Fruit fly (Drosophila melanogaster) whole organism, embryonic: ENCODE measurements around the gene CG11378.
A peak's percentile ranks its signal among the peaks of the same experiment; 100 is the strongest.

Source experiments
- Adf1 ChIP-seq: fragments of 200-800 bp; sonication (Bioruptor generic); IDR thresholded peaks from 2 replicates; pipeline ENCODE4 v1.3.6; 2022; ENCODE audit warnings: missing biosample characterization, missing genetic modification characterization
- B-H2 ChIP-seq: fragments of 200-800 bp; sonication (Bioruptor generic); optimal IDR thresholded peaks from 2 replicates; lab custom pipeline; 2018; ENCODE audit warnings: missing biosample characterization, mild to moderate bottlenecking, missing genetic modification characterization
- C15 ChIP-seq: fragments of 200-800 bp; sonication (Bioruptor generic); IDR thresholded peaks from 3 replicates; pipeline ENCODE4 v1.3.6; 2022; ENCODE audit warnings: missing biosample characterization, missing genetic modification characterization
- CG1024 ChIP-seq: fragments of 200-800 bp; sonication (Bioruptor generic); IDR thresholded peaks from 2 replicates; pipeline ENCODE4 v1.3.6; 2022; ENCODE audit warnings: missing biosample characterization, missing genetic modification characterization
- CG10366 ChIP-seq: fragments of 200-800 bp; sonication (Bioruptor generic); IDR thresholded peaks from 2 replicates; pipeline ENCODE4 v1.3.6; 2022; ENCODE audit warnings: missing biosample characterization, missing genetic modification characterization
- CG11085 ChIP-seq: fragments of 200-800 bp; sonication (Bioruptor generic); IDR thresholded peaks from 2 replicates; pipeline ENCODE4 v1.3.6; 2022; ENCODE audit warnings: missing biosample characterization, missing genetic modification characterization
- CG11398 ChIP-seq: fragments of 200-800 bp; sonication (Bioruptor generic); optimal IDR thresholded peaks from 2 replicates; lab custom pipeline; 2016; ENCODE audit warnings: missing biosample characterization, missing genetic modification characterization
- CG12219 ChIP-seq: fragments of 200-800 bp; sonication (Bioruptor generic); optimal IDR thresholded peaks from 3 replicates; lab custom pipeline; 2018; ENCODE audit warnings: missing biosample characterization, mild to moderate bottlenecking, missing genetic modification characterization
- CG12391 ChIP-seq: fragments of 200-800 bp; sonication (Bioruptor generic); optimal IDR thresholded peaks from 3 replicates; lab custom pipeline; 2018; ENCODE audit warnings: missing biosample characterization, mild to moderate bottlenecking, missing genetic modification characterization, moderate library complexity
- CG1529 ChIP-seq: fragments of 200-800 bp; sonication (Bioruptor generic); optimal IDR thresholded peaks from 3 replicates; lab custom pipeline; 2018; ENCODE audit warnings: missing biosample characterization, missing genetic modification characterization
- CG15479 ChIP-seq: fragments of 200-800 bp; sonication (Bioruptor generic); optimal IDR thresholded peaks from 3 replicates; lab custom pipeline; 2019; ENCODE audit warnings: missing biosample characterization, mild to moderate bottlenecking, missing genetic modification characterization, moderate library complexity
- CG1603 ChIP-seq: fragments of 200-800 bp; sonication (Bioruptor generic); optimal IDR thresholded peaks from 2 replicates; lab custom pipeline; 2019; ENCODE audit warnings: missing biosample characterization, mild to moderate bottlenecking, missing genetic modification characterization, moderate library complexity
- CG2120 ChIP-seq: fragments of 200-800 bp; sonication (Bioruptor generic); optimal IDR thresholded peaks from 3 replicates; lab custom pipeline; 2016; ENCODE audit warnings: missing biosample characterization, missing genetic modification characterization
- CG2199 ChIP-seq: fragments of 200-800 bp; sonication (Bioruptor generic); IDR thresholded peaks from 3 replicates; pipeline ENCODE4 v1.3.6; 2022; ENCODE audit warnings: missing biosample characterization, missing genetic modification characterization
- CG4404 ChIP-seq: fragments of 200-800 bp; sonication (Bioruptor generic); IDR thresholded peaks from 2 replicates; pipeline ENCODE4 v1.3.6; 2022; ENCODE audit warnings: missing biosample characterization, missing genetic modification characterization
- CG8359 ChIP-seq: fragments of 200-800 bp; sonication (Bioruptor generic); optimal IDR thresholded peaks from 2 replicates; lab custom pipeline; 2017; ENCODE audit warnings: missing biosample characterization, mild to moderate bottlenecking, missing genetic modification characterization, borderline replicate concordance
- D ChIP-seq, 2 experiments: fragments of 200-800 bp in 1 of 2; fragments of >200 bp in 1 of 2; sonication (Bioruptor generic) in 1 of 2; optimal IDR thresholded peaks; 2 replicates in 1 of 2; 3 replicates in 1 of 2; lab custom pipeline; 2017; ENCODE audit warnings: mild to moderate bottlenecking in 1 of 2, missing biosample characterization in 1 of 2, missing genetic modification characterization in 1 of 2, missing genetic modification reagents in 1 of 2
- Dip3 ChIP-seq: fragments of 200-800 bp; sonication (Bioruptor generic); optimal IDR thresholded peaks from 3 replicates; lab custom pipeline; 2016; ENCODE audit warnings: missing biosample characterization, missing genetic modification characterization
- ERR ChIP-seq: fragments of 200-800 bp; sonication (Bioruptor generic); optimal IDR thresholded peaks from 2 replicates; lab custom pipeline; 2016; ENCODE audit warnings: missing biosample characterization, missing genetic modification characterization
- Ets65A ChIP-seq: fragments of 200-800 bp; sonication (Bioruptor generic); peaks from one replicate; lab custom pipeline; 2016; ENCODE audit warnings: missing biosample characterization, missing genetic modification characterization
- Fer3 ChIP-seq: fragments of 200-800 bp; sonication (Bioruptor generic); optimal IDR thresholded peaks from 2 replicates; lab custom pipeline; 2018; ENCODE audit warnings: missing biosample characterization, mild to moderate bottlenecking, missing genetic modification characterization, moderate library complexity
- HHEX ChIP-seq: fragments of 200-800 bp; sonication (Bioruptor generic); optimal IDR thresholded peaks from 3 replicates; lab custom pipeline; 2017; ENCODE audit warnings: missing biosample characterization, mild to moderate bottlenecking, missing genetic modification characterization, missing genetic modification reagents
- HLH54F ChIP-seq: fragments of 200-800 bp; sonication (Bioruptor generic); optimal IDR thresholded peaks from 3 replicates; lab custom pipeline; 2016; ENCODE audit warnings: missing biosample characterization, missing genetic modification characterization
- Hr78 ChIP-seq, 2 experiments: fragments of 200-800 bp in 1 of 2; fragments of >200 bp in 1 of 2; sonication (Bioruptor generic) in 1 of 2; optimal IDR thresholded peaks; 2 replicates each; lab custom pipeline; 2017 to 2019; ENCODE audit warnings: missing biosample characterization in 2 of 2, missing genetic modification characterization in 2 of 2, mild to moderate bottlenecking in 1 of 2, moderate library complexity in 1 of 2
- Med ChIP-seq: fragments of 200-800 bp; sonication (Bioruptor generic); peaks from one replicate; lab custom pipeline; 2016; ENCODE audit warnings: missing biosample characterization, missing genetic modification characterization, mild to moderate bottlenecking, inconsistent platforms, moderate library complexity
- Oli ChIP-seq: fragments of 200-800 bp; sonication (Bioruptor generic); optimal IDR thresholded peaks from 2 replicates; lab custom pipeline; 2018; ENCODE audit warnings: missing biosample characterization, mild to moderate bottlenecking, missing genetic modification characterization, moderate library complexity
- Poxn ChIP-seq: fragments of 200-800 bp; sonication (Bioruptor generic); IDR thresholded peaks from 2 replicates; pipeline ENCODE4 v1.3.6; 2022; ENCODE audit warnings: missing biosample characterization, missing genetic modification characterization
- Sry-β ChIP-seq: fragments of 200-800 bp; sonication (Bioruptor generic); optimal IDR thresholded peaks from 2 replicates; lab custom pipeline; 2018; ENCODE audit warnings: missing biosample characterization, mild to moderate bottlenecking, missing genetic modification characterization, moderate library complexity
- ase ChIP-seq: fragments of 200-800 bp; sonication (Bioruptor generic); IDR thresholded peaks from 3 replicates; pipeline ENCODE4 v1.3.6; 2022; ENCODE audit warnings: missing biosample characterization, missing genetic modification characterization
- bbx ChIP-seq: fragments of 200-800 bp; sonication (Bioruptor generic); IDR thresholded peaks from 2 replicates; pipeline ENCODE4 v1.3.6; 2022; ENCODE audit warnings: missing biosample characterization, missing genetic modification characterization; ENCODE audit not compliant: partially characterized antibody
- cas ChIP-seq: fragments of 200-800 bp; sonication (Bioruptor generic); IDR thresholded peaks from 2 replicates; pipeline ENCODE4 v1.3.6; 2022; ENCODE audit warnings: missing biosample characterization, missing genetic modification characterization
- dimm ChIP-seq: fragments of 200-800 bp; sonication (Bioruptor generic); IDR thresholded peaks from 2 replicates; pipeline ENCODE4 v1.3.6; 2022; ENCODE audit warnings: missing biosample characterization, missing genetic modification characterization
- exex ChIP-seq: fragments of 200-800 bp; sonication (Bioruptor generic); optimal IDR thresholded peaks from 4 replicates; lab custom pipeline; 2018; ENCODE audit warnings: missing biosample characterization, mild to moderate bottlenecking, missing genetic modification characterization, moderate library complexity
- gce ChIP-seq: fragments of 200-800 bp; sonication (Bioruptor generic); IDR thresholded peaks from 3 replicates; pipeline ENCODE4 v1.3.6; 2022; ENCODE audit warnings: missing biosample characterization, missing genetic modification characterization
- gsb ChIP-seq: fragments of 200-800 bp; sonication (Bioruptor generic); IDR thresholded peaks from 2 replicates; pipeline ENCODE4 v1.3.6; 2022; ENCODE audit warnings: missing biosample characterization, missing genetic modification characterization
- kah ChIP-seq: fragments of 200-800 bp; sonication (Bioruptor generic); optimal IDR thresholded peaks from 2 replicates; lab custom pipeline; 2018; ENCODE audit warnings: missing biosample characterization, mild to moderate bottlenecking, missing genetic modification characterization
- kni ChIP-seq: fragments of 200-800 bp; sonication (Bioruptor generic); optimal IDR thresholded peaks from 3 replicates; lab custom pipeline; 2017; ENCODE audit warnings: mild to moderate bottlenecking, missing biosample characterization, missing genetic modification reagents, missing genetic modification characterization
- mld ChIP-seq: fragments of 200-800 bp; sonication (Bioruptor generic); IDR thresholded peaks from 3 replicates; pipeline ENCODE4 v1.3.6; 2022; ENCODE audit warnings: missing biosample characterization, missing genetic modification characterization; ENCODE audit not compliant: partially characterized antibody
- oc ChIP-seq: fragments of 200-800 bp; sonication (Bioruptor generic); optimal IDR thresholded peaks from 2 replicates; lab custom pipeline; 2018; ENCODE audit warnings: missing biosample characterization, mild to moderate bottlenecking, missing genetic modification characterization, moderate library complexity
- odd ChIP-seq: fragments of 200-800 bp; sonication (Bioruptor generic); optimal IDR thresholded peaks from 2 replicates; lab custom pipeline; 2017; ENCODE audit warnings: missing biosample characterization, mild to moderate bottlenecking, missing genetic modification characterization
- schlank ChIP-seq: fragments of 200-800 bp; sonication (Bioruptor generic); optimal IDR thresholded peaks from 2 replicates; lab custom pipeline; 2018; ENCODE audit warnings: missing biosample characterization, mild to moderate bottlenecking, missing genetic modification characterization
- sd ChIP-seq: fragments of 200-800 bp; sonication (Bioruptor generic); optimal IDR thresholded peaks from 3 replicates; lab custom pipeline; 2018; ENCODE audit warnings: missing biosample characterization, mild to moderate bottlenecking, missing genetic modification characterization, moderate library complexity
- sens-2 ChIP-seq: fragments of 200-800 bp; sonication (Bioruptor generic); IDR thresholded peaks from 2 replicates; pipeline ENCODE4 v1.3.6; 2022; ENCODE audit warnings: missing biosample characterization, missing genetic modification characterization
- sisA ChIP-seq: fragments of 200-800 bp; sonication (Bioruptor generic); IDR thresholded peaks from 2 replicates; pipeline ENCODE4 v1.3.6; 2022; ENCODE audit warnings: missing biosample characterization, missing genetic modification characterization
- sug ChIP-seq: fragments of 200-800 bp; optimal IDR thresholded peaks from 2 replicates; lab custom pipeline; 2019; ENCODE audit warnings: missing biosample characterization, mild to moderate bottlenecking, missing genetic modification characterization, moderate library complexity
- tio ChIP-seq: fragments of 200-800 bp; sonication (Bioruptor generic); optimal IDR thresholded peaks from 2 replicates; lab custom pipeline; 2017; ENCODE audit warnings: missing biosample characterization, missing genetic modification characterization, inconsistent platforms
- toy ChIP-seq: fragments of 200-800 bp; sonication (Bioruptor generic); IDR thresholded peaks from 2 replicates; pipeline ENCODE4 v1.3.6; 2022; ENCODE audit warnings: missing biosample characterization, missing genetic modification characterization
- trh ChIP-seq: fragments of 200-800 bp; sonication (Bioruptor generic); optimal IDR thresholded peaks from 2 replicates; lab custom pipeline; 2016; ENCODE audit warnings: missing biosample characterization, missing genetic modification characterization
- wek ChIP-seq: fragments of 200-800 bp; sonication (Bioruptor generic); optimal IDR thresholded peaks from 3 replicates; lab custom pipeline; 2018; ENCODE audit warnings: missing biosample characterization, mild to moderate bottlenecking, missing genetic modification characterization, moderate library complexity

Gene CG11378

DNA sequence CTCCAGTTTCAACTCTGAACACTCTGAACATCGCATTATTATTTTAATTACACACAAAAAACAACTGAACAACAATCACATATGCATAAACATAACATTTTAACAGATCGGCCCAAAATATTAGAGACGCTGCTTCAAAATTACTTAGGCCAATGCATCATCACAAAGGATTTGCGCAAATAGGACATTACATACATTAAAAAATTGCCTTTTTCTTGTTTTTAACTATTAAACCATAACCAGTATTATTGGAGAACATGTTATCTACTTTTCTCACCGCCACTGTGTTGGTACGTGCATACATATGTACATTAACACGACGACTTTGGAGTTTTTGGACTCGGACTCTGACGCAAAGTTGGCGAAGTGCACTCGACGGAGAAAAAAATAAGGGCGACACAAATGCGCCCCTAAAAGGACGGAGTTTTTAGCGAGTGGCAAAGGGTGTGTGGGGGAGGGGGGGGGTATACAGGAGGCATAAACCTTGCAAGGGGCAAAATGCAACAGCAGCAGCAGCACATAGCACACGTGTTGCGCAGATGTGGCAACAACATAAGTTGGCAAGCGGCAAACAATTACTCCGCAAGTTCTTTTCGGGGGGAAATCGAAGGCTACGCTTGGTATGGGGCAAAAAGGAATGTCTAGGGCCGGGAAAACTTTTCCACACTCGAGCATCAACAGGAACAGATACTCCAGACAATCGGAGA lies 40.9 kb upstream of the CG11378 start (continued):
- no peak for TF ChIP-seq sd (tag; lab: Kevin White, UChicago)
- peak; percentile 20 for TF ChIP-seq CG2120
- peak; percentile 21 for TF ChIP-seq HLH54F
- TF ChIP-seq D (optimal IDR thresholded peaks at IDR 0.05; lab: Kevin White, UChicago), result no peak
- peak; percentile 55 for TF ChIP-seq D (GFP tag; optimal IDR thresholded peaks at IDR 0.05; lab: Kevin White, UChicago)
- no peak for TF ChIP-seq Adf1 (GFP tag; lab: Robert Waterston, UW)
- TF ChIP-seq dimm (GFP tag; lab: Robert Waterston, UW), result no peak
- no peak for TF ChIP-seq gsb (GFP tag; lab: Robert Waterston, UW)
- TF ChIP-seq HHEX (GFP tag; lab: Kevin White, UChicago), result peak; percentile 56
- TF ChIP-seq C15 (GFP tag; lab: Robert Waterston, UW), result no peak
- peak; percentile 68 for TF ChIP-seq CG10366 (GFP tag; lab: Robert Waterston, UW)
- peak; percentile 24 for TF ChIP-seq odd (GFP tag; lab: Kevin White, UChicago)
- no peak for TF ChIP-seq kni (GFP tag; lab: Kevin White, UChicago)
- no peak for TF ChIP-seq Ets65A (GFP tag; lab: Kevin White, UChicago)
- TF ChIP-seq Med (GFP tag; lab: Kevin White, UChicago), result peak; percentile 80
- TF ChIP-seq ERR, result no peak
- no peak for TF ChIP-seq mld (GFP tag; lab: Robert Waterston, UW)
- no peak for TF ChIP-seq wek (GFP tag; lab: Kevin White, UChicago)
- no peak for TF ChIP-seq Sry-β
- TF ChIP-seq CG1024 (GFP tag; lab: Robert Waterston, UW), result peak; percentile 43
- TF ChIP-seq CG12219 (GFP tag; lab: Kevin White, UChicago), result peak; percentile 54
- no peak for TF ChIP-seq toy (GFP tag; lab: Robert Waterston, UW)
- peak; percentile 68 for TF ChIP-seq CG12391 (tag; lab: Kevin White, UChicago)
- TF ChIP-seq Poxn (GFP tag; lab: Robert Waterston, UW), result no peak
- TF ChIP-seq sisA, result peak; percentile 63
- peak; percentile 61 for TF ChIP-seq tio (GFP tag; lab: Kevin White, UChicago)
- TF ChIP-seq sug, result no peak
- no peak for TF ChIP-seq exex (tag; lab: Kevin White, UChicago)
- no peak for TF ChIP-seq CG4404 (GFP tag; lab: Robert Waterston, UW)
- TF ChIP-seq CG15479 (GFP tag; lab: Kevin White, UChicago), result peak; percentile 3
- TF ChIP-seq CG11085, result no peak
- TF ChIP-seq CG8359 (GFP tag; lab: Kevin White, UChicago), result peak; percentile 17
- peak; percentile 85 for TF ChIP-seq CG1603 (tag; lab: Kevin White, UChicago)
- TF ChIP-seq cas (GFP tag; lab: Robert Waterston, UW), result no peak
- TF ChIP-seq Fer3 (tag; lab: Kevin White, UChicago), result peak; percentile 16
- TF ChIP-seq Hr78 (GFP tag; optimal IDR thresholded peaks at IDR 0.05; lab: Kevin White, UChicago), result no peak
- TF ChIP-seq gce (GFP tag; lab: Robert Waterston, UW), result no peak
- TF ChIP-seq kah, result no peak
- TF ChIP-seq Oli, result peak; percentile 83
- peak; percentile 42; the same call in 1 of the 2 replicates for TF ChIP-seq sens-2 (GFP tag; lab: Robert Waterston, UW)
- TF ChIP-seq CG11398 (GFP tag; lab: Kevin White, UChicago), result peak; percentile 11
- no peak for TF ChIP-seq B-H2 (GFP tag; lab: Kevin White, UChicago)
- peak; percentile 54; the same call in 1 of the 3 replicates for TF ChIP-seq ase
- TF ChIP-seq bbx (GFP tag; lab: Robert Waterston, UW), result no peak
- TF ChIP-seq CG2199, result no peak
- no peak for TF ChIP-seq trh (GFP tag; lab: Kevin White, UChicago)
- TF ChIP-seq Dip3 (GFP tag; lab: Kevin White, UChicago), result no peak
- TF ChIP-seq oc (tag; lab: Kevin White, UChicago), result peak; percentile 58
- TF ChIP-seq schlank (tag; lab: Kevin White, UChicago), result no peak
- peak; percentile 61 for TF ChIP-seq CG1529
